Worm (Caenorhabditis elegans): Measurements from ENCODE around the gene R02F11.11.

DNA sequence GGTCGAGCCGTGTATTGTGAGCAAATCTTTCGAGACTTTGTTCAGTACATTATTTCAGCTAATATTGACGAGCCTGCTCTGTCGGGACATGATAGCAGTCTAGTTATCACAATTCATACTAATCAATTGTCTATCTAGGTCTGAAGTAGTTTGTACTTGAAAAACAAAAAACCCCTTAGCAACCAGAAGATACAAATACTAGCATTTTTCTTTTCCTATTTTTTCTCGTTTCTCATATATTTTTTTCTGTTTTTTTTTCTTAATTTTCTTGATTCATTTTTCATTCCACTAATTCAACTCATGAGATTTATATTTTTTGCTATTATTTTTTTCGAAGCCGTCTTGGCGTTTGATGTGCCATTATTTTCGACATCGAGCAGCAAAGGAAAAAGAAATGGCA is 4.5 kb upstream of the R02F11.11 start, which contains the start of gene R02F11.9:
- no peak for TF ChIP-seq mbf-1 (tag; optimal IDR thresholded peaks at IDR 0.05)
- no peak for TF ChIP-seq dmd-4 (tag; optimal IDR thresholded peaks at IDR 0.05)
- TF ChIP-seq mab-5 (tag; optimal IDR thresholded peaks at IDR 0.05), result no peak
- no peak for TF ChIP-seq snpc-4 (tag; optimal IDR thresholded peaks at IDR 0.05)
- no peak for TF ChIP-seq unc-55 (GFP tag; optimal IDR thresholded peaks at IDR 0.05)
- no peak for TF ChIP-seq lsy-2 (tag; optimal IDR thresholded peaks at IDR 0.05)
- no peak for TF ChIP-seq ama-1 (optimal IDR thresholded peaks at IDR 0.05)
- no peak for TF ChIP-seq elt-1 (tag; optimal IDR thresholded peaks at IDR 0.05)
- no peak for TF ChIP-seq nhr-12 (tag; optimal IDR thresholded peaks at IDR 0.05)
- TF ChIP-seq lin-11 (tag; optimal IDR thresholded peaks at IDR 0.05), result no peak
- TF ChIP-seq aly-2 (tag; optimal IDR thresholded peaks at IDR 0.05), result no peak
- no peak for TF ChIP-seq nhr-6 (tag; optimal IDR thresholded peaks at IDR 0.05)
- TF ChIP-seq lin-13 (GFP tag; optimal IDR thresholded peaks at IDR 0.05), result no peak
